Worm (Caenorhabditis elegans): Measurements from ENCODE around the gene arrd-13.

DNA sequence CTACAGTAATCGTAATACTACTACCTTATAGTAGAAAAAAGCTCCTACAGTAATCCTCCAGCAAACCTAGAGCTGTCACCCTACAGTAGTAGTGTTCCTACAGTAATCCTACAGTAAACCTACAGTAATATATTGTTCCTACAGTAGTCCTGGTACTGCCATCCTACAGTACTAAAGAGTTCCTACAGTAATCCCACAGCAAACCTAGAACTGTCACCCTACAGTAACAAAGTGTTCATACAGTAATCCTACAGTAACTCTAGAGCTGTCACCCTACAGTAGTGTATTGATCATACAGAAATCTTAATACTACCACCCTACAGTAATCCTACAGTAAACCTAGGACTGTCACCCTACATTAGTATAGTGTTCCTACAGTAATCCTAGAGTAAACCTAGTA is 45.0 kb upstream of the arrd-13 start:
- TF ChIP-seq ham-2 (GFP tag; optimal IDR thresholded peaks at IDR 0.05) (no peak), sptf-1 (tag; optimal IDR thresholded peaks at IDR 0.05) (no peak), nhr-237 (tag; optimal IDR thresholded peaks at IDR 0.05) (no peak), nhr-12 (tag; optimal IDR thresholded peaks at IDR 0.05) (no peak), ztf-11 (tag; optimal IDR thresholded peaks at IDR 0.05) (no peak), elt-3 (tag; optimal IDR thresholded peaks at IDR 0.05) (no peak), elt-1 (tag; optimal IDR thresholded peaks at IDR 0.05; ENCODE audit: borderline replicate concordance, insufficient read depth) (no peak), lin-13 (tag; optimal IDR thresholded peaks at IDR 0.05) (no peak), unc-62 (GFP tag; optimal IDR thresholded peaks at IDR 0.05) (no peak)

Measured in whole organism, mixed stage, embryonic.